Worm (Caenorhabditis elegans): ENCODE measurements around the gene cest-3.

DNA sequence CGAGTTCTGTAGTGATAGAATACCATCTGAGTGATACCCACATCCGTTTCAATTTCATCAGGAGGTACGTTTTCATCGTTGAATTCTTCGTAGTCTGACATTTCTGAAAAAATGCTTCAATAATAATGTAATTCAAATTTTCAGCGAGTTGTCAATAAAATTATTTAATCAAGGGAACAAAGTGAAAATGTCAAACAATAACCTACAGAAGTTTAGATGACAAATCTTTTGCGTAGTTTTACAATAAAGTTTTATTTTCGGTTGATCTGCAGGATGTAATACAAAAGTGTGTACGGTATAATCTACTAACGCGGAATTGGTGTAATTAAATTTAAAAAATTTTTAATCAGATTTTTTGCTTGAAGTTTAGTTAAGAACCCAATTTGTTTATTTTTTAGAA is 46.8 kb downstream of the cest-3 start, which contains the start of gene C04B4.5:
- TF ChIP-seq him-1 (tag; optimal IDR thresholded peaks at IDR 0.05): no peak
- no peak for TF ChIP-seq W03F9.2 (tag; optimal IDR thresholded peaks at IDR 0.05)
- TF ChIP-seq dao-5 (tag; optimal IDR thresholded peaks at IDR 0.05): no peak
